Fruit fly (Drosophila melanogaster) whole organism: ENCODE data around the gene CG3009.

Experiments
- CG8478 ChIP-seq: fragments of >200 bp; optimal IDR thresholded peaks from 2 replicates; lab custom pipeline; 2018; ENCODE audit warnings: inconsistent platforms
- Dll ChIP-seq: fragments of >200 bp; optimal IDR thresholded peaks from 2 replicates; lab custom pipeline; 2017
- EcR ChIP-seq, 2 experiments: fragments of >200 bp; optimal IDR thresholded peaks; 2 replicates each; lab custom pipeline; 2017; ENCODE audit warnings: missing biosample characterization in 2 of 2, missing genetic modification characterization in 2 of 2, missing genetic modification reagents in 2 of 2
- psq ChIP-seq: fragments of >200 bp; optimal IDR thresholded peaks from 2 replicates; lab custom pipeline; 2017

dm6 chrX:4692963-4693362 lies 26.5 kb upstream of the CG3009 start:
- no peak for TF ChIP-seq Dll (lab: Kevin White, UChicago)
- no peak for TF ChIP-seq psq (lab: Kevin White, UChicago)
- no peak for TF ChIP-seq CG8478 (lab: Kevin White, UChicago)
- TF ChIP-seq EcR (GFP tag; optimal IDR thresholded peaks at IDR 0.05; lab: Kevin White, UChicago), result no peak
